Worm (Caenorhabditis elegans): ENCODE results near the gene rgs-3.

rgs-3 gene

ce11 chrII:6125259-6125658, 25.7 kb downstream of the rgs-3 start, which contains the start of gene rars-2:
Gene rars-2 (plus strand): TSS chrII:6125559.
- no peak for TF ChIP-seq nhr-12 (tag; optimal IDR thresholded peaks at IDR 0.05)
- TF ChIP-seq nhr-2 (tag; optimal IDR thresholded peaks at IDR 0.05) = no peak
- TF ChIP-seq nhr-76 (tag; optimal IDR thresholded peaks at IDR 0.05) = no peak
- no peak for TF ChIP-seq mls-2 (tag; optimal IDR thresholded peaks at IDR 0.05)
- no peak for TF ChIP-seq mab-5 (tag; optimal IDR thresholded peaks at IDR 0.05)
- no peak for TF ChIP-seq ceh-83 (GFP tag; optimal IDR thresholded peaks at IDR 0.05)

DNA sequence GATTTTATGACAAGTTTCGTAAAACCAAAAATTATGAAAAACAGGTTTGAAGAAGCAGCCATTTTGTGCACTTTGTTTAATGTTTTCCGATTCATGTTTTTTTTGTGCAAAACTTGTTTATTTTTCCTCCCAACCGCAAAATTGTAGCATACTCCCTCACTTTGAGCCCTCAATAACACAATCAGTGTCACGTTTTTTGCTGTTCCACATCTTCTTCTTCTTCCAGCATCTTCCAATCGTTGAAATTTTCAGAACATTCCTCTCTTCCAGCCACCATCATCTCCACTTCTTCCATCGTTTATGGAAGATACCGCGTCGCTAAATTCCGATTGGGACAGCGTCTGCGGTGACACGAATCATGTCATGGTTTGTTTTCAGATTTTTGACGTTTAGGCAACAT, 33.0 kb downstream of the rgs-3 start, which contains the start of gene abts-3:
Gene abts-3, plus strand, starts transcription at position 301 of the 400 bp plus-strand sequence.
- TF ChIP-seq bed-3 (GFP tag; optimal IDR thresholded peaks at IDR 0.05) (no peak), cnd-1 (tag; optimal IDR thresholded peaks at IDR 0.05) (no peak), ham-2 (GFP tag; optimal IDR thresholded peaks at IDR 0.05) (no peak), pha-4 (tag; optimal IDR thresholded peaks at IDR 0.05) (no peak), unc-62 (GFP tag; optimal IDR thresholded peaks at IDR 0.05) (no peak)

DNA sequence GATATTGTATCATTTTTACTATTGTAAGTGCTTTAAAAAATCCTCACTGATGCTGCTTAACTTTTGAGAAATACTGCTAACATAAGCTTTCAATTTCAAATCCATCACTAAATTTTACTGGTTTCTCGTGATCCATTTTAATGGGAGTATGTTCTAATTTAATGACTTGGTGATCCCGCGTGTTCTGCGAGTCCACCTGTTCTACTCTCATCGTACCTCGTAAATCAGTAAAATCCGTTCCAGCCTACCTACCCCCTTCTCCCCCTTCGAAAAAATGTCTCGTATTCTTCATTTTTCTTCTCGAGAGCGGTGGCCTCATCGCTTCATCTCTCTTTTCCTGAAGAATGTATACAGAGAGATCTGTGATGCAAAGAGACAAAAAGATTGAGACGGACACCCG, 35.9 kb downstream of the rgs-3 start:
- TF ChIP-seq ceh-39 (tag; optimal IDR thresholded peaks at IDR 0.05) (no peak), unc-39 (tag; optimal IDR thresholded peaks at IDR 0.05) (no peak), mls-2 (tag; optimal IDR thresholded peaks at IDR 0.05) (no peak), cnd-1 (tag; optimal IDR thresholded peaks at IDR 0.05) (no peak), nhr-237 (tag; optimal IDR thresholded peaks at IDR 0.05) (no peak), blmp-1 (tag; optimal IDR thresholded peaks at IDR 0.05) (no peak), ztf-11 (tag; optimal IDR thresholded peaks at IDR 0.05) (no peak), pha-4 (tag; optimal IDR thresholded peaks at IDR 0.05) (no peak), lin-13 (tag; optimal IDR thresholded peaks at IDR 0.05) (no peak), M03D4.4 (tag; optimal IDR thresholded peaks at IDR 0.05) (no peak), ceh-43 (GFP tag; optimal IDR thresholded peaks at IDR 0.05) (no peak), bed-3 (GFP tag; optimal IDR thresholded peaks at IDR 0.05) (no peak), flh-1 (GFP tag; optimal IDR thresholded peaks at IDR 0.05) (no peak), ceh-83 (GFP tag; optimal IDR thresholded peaks at IDR 0.05) (no peak), mab-5 (tag; optimal IDR thresholded peaks at IDR 0.05) (no peak), zip-8 (tag; optimal IDR thresholded peaks at IDR 0.05) (no peak), hlh-1 (tag; optimal IDR thresholded peaks at IDR 0.05) (no peak), mep-1 (tag; optimal IDR thresholded peaks at IDR 0.05) (no peak)

- TF ChIP-seq mab-5 (tag; optimal IDR thresholded peaks at IDR 0.05) = no peak
- TF ChIP-seq hlh-1 (tag; optimal IDR thresholded peaks at IDR 0.05) = peak; percentile 89
- peak; percentile 78 for TF ChIP-seq unc-62 (GFP tag; optimal IDR thresholded peaks at IDR 0.05)
- TF ChIP-seq unc-120 (tag; optimal IDR thresholded peaks at IDR 0.05; ENCODE audit: poor library complexity, severe bottlenecking) = peak; percentile 40
- no peak for TF ChIP-seq ham-2 (GFP tag; optimal IDR thresholded peaks at IDR 0.05)
- TF ChIP-seq M03D4.4 (tag; optimal IDR thresholded peaks at IDR 0.05) = no peak
Measured at ce11 chrII:6136712-6137111, 37.1 kb downstream of the rgs-3 start.

ce11 chrII:6138138-6138537, 38.5 kb downstream of the rgs-3 start:
- no peak for TF ChIP-seq lsy-2 (tag; optimal IDR thresholded peaks at IDR 0.05)
- TF ChIP-seq ces-1 (GFP tag; optimal IDR thresholded peaks at IDR 0.05) = peak; percentile 46

- TF ChIP-seq nhr-76 (tag; optimal IDR thresholded peaks at IDR 0.05) (no peak), ces-1 (GFP tag; optimal IDR thresholded peaks at IDR 0.05) (peak; percentile 69)
Measured at ce11 chrII:6139484-6139883, 39.9 kb downstream of the rgs-3 start.

- no peak for TF ChIP-seq sptf-1 (tag; optimal IDR thresholded peaks at IDR 0.05)
- TF ChIP-seq snpc-4 (tag; optimal IDR thresholded peaks at IDR 0.05) = no peak
- TF ChIP-seq ceh-43 (GFP tag; optimal IDR thresholded peaks at IDR 0.05) = no peak
- TF ChIP-seq ces-1 (GFP tag; optimal IDR thresholded peaks at IDR 0.05) = peak; percentile 52
Measured at ce11 chrII:6142539-6142938, 42.9 kb downstream of the rgs-3 start.

DNA sequence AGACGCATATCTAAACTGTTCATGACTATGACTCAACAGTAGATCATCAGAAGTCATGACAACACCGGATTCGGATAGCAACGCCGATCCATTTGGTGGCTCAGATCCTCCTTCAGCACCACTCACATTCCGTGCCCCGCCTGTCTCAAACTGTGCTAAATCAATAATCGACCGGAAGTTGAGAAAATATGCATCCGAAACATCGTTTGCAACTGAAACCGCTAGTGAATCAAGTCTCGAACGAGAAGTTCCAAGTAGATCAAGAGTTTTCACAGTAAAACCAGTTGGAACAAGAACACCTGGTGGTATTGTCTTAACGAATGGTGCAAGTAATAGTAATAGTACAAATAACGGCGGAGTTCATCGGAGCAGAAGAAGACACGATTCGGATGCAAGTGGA, 47.5 kb downstream of the rgs-3 start:
- TF ChIP-seq drap-1 (GFP tag; optimal IDR thresholded peaks at IDR 0.05) = no peak
- TF ChIP-seq ztf-11 (tag; optimal IDR thresholded peaks at IDR 0.05) = no peak
- no peak for TF ChIP-seq nhr-28 (tag; optimal IDR thresholded peaks at IDR 0.05)
- TF ChIP-seq pha-4 (tag; optimal IDR thresholded peaks at IDR 0.05) = no peak
- TF ChIP-seq cnd-1 (tag; optimal IDR thresholded peaks at IDR 0.05) = no peak
- TF ChIP-seq lin-13 (tag; optimal IDR thresholded peaks at IDR 0.05) = no peak
- no peak for TF ChIP-seq lsy-2 (tag; optimal IDR thresholded peaks at IDR 0.05)
- no peak for TF ChIP-seq tbx-8 (GFP tag; optimal IDR thresholded peaks at IDR 0.05)
- no peak for TF ChIP-seq blmp-1 (tag; optimal IDR thresholded peaks at IDR 0.05)
- TF ChIP-seq ceh-39 (tag; optimal IDR thresholded peaks at IDR 0.05) = no peak
- TF ChIP-seq unc-62 (GFP tag; optimal IDR thresholded peaks at IDR 0.05) = no peak
- TF ChIP-seq nhr-76 (tag; optimal IDR thresholded peaks at IDR 0.05) = no peak
- no peak for TF ChIP-seq mep-1 (tag; optimal IDR thresholded peaks at IDR 0.05)
- no peak for TF ChIP-seq nhr-12 (tag; optimal IDR thresholded peaks at IDR 0.05)
- TF ChIP-seq flh-1 (GFP tag; optimal IDR thresholded peaks at IDR 0.05) = no peak
